Worm (Caenorhabditis elegans): ENCODE measurements around the gene C25F9.4.

DNA sequence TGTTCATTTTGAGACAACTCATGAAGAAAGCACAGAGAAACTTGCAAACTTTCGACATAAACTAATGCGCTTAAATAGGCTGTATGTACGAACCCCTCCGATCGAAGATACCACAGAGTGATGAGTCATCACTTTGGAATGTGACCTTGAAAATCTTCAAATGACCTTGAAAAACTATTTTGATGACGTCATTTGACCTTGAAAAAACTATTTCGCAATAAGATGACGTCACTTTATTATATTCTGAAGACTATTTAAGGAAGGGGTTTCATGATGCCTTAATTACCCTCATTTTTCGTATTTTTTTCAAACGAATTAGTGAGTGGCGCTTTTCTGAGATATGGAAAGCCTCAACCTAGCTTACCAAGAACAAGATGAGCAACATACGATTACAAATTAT is 4.8 kb upstream of the C25F9.4 start, which contains the start of gene C25F9.2:
- TF ChIP-seq dao-5 (tag; optimal IDR thresholded peaks at IDR 0.05) (no peak), him-1 (tag; optimal IDR thresholded peaks at IDR 0.05) (no peak)
